Worm (Caenorhabditis elegans) whole organism, L4 larva: ENCODE results near the gene sprr-2.

Source experiments
- D1046.2 ChIP-seq: fragments of 200-800 bp; sonication (Bioruptor generic); IDR thresholded peaks from 2 replicates; pipeline ENCODE4 v1.3.6; 2022; ENCODE audit warnings: missing genetic modification characterization, missing compliant biosample characterization
- F10B5.3 ChIP-seq: sonication (generic microtip); optimal IDR thresholded peaks from 2 replicates; lab custom pipeline; 2016; ENCODE audit warnings: mild to moderate bottlenecking, missing genetic modification characterization, missing compliant biosample characterization
- F44E2.7 ChIP-seq: fragments of 200-800 bp; sonication (Bioruptor generic); IDR thresholded peaks from 2 replicates; pipeline ENCODE4 v2.1.2; 2022; ENCODE audit warnings: missing genetic modification characterization, missing compliant biosample characterization
- F49E8.2 ChIP-seq: sonication (generic microtip); optimal IDR thresholded peaks from 2 replicates; lab custom pipeline; 2016; ENCODE audit warnings: missing compliant biosample characterization, mild to moderate bottlenecking, missing genetic modification characterization, borderline replicate concordance
- T26A8.4 ChIP-seq: fragments of 200-800 bp; sonication (Bioruptor generic); IDR thresholded peaks from 2 replicates; pipeline ENCODE4 v1.3.6; 2022; ENCODE audit warnings: missing genetic modification characterization, missing compliant biosample characterization
- Y105C5A.15 ChIP-seq: fragments of 200-800 bp; sonication (Bioruptor generic); IDR thresholded peaks from 2 replicates; pipeline ENCODE4 v1.3.6; 2022; ENCODE audit warnings: missing genetic modification characterization, missing compliant biosample characterization
- Y75B8A.6 ChIP-seq: fragments of 200-800 bp; sonication (Bioruptor generic); IDR thresholded peaks from 2 replicates; pipeline ENCODE4 v1.3.6; 2022; ENCODE audit warnings: missing genetic modification reagents, missing genetic modification characterization, missing compliant biosample characterization
- ZK546.5 ChIP-seq, 2 experiments: sonication (generic microtip); optimal IDR thresholded peaks; 2 replicates each; lab custom pipeline; 2017; ENCODE audit warnings: missing biosample characterization in 2 of 2, missing genetic modification characterization in 2 of 2
- aha-1 ChIP-seq: fragments of 150-350 bp; peaks from one replicate; lab custom pipeline; 2014; ENCODE audit warnings: missing biosample characterization, missing genetic modification characterization
- arid-1 ChIP-seq: fragments of 200-800 bp; sonication (Bioruptor generic); conservative IDR thresholded peaks from 2 replicates; pipeline ENCODE4 v1.3.6; 2022; ENCODE audit warnings: missing genetic modification reagents, missing genetic modification characterization, missing compliant biosample characterization
- attf-4 ChIP-seq: sonication (generic microtip); optimal IDR thresholded peaks from 3 replicates; lab custom pipeline; 2017; ENCODE audit warnings: missing biosample characterization, missing genetic modification characterization
- ceh-32 ChIP-seq: sonication (generic microtip); optimal IDR thresholded peaks from 2 replicates; lab custom pipeline; 2016; ENCODE audit warnings: mild to moderate bottlenecking, missing genetic modification characterization, missing compliant biosample characterization; ENCODE audit not compliant: poor library complexity
- ceh-44 ChIP-seq: fragments of 200-800 bp; sonication (Bioruptor generic); IDR thresholded peaks from 2 replicates; pipeline ENCODE4 v1.3.6; 2022; ENCODE audit warnings: missing genetic modification reagents, missing genetic modification characterization, missing compliant biosample characterization
- cey-2 ChIP-seq: sonication (generic microtip); optimal IDR thresholded peaks from 3 replicates; lab custom pipeline; 2017; ENCODE audit warnings: missing genetic modification characterization, mild to moderate bottlenecking, missing compliant biosample characterization, antibody characterized with exemption, borderline replicate concordance; ENCODE audit not compliant: insufficient read depth
- daf-16 ChIP-seq, 3 experiments: sonication (generic microtip); optimal IDR thresholded peaks; 2 replicates each; lab custom pipeline; 2016 to 2017; ENCODE audit warnings: missing genetic modification characterization in 3 of 3, missing genetic modification reagents in 3 of 3, mild to moderate bottlenecking in 2 of 3, missing compliant biosample characterization in 2 of 3, missing biosample characterization in 1 of 3, moderate library complexity in 1 of 3
- daf-8 ChIP-seq: fragments of 200-800 bp; sonication (Bioruptor generic); IDR thresholded peaks from 2 replicates; pipeline ENCODE4 v1.3.6; 2022; ENCODE audit warnings: missing genetic modification characterization, missing compliant biosample characterization
- dmd-6 ChIP-seq: fragments of 200-800 bp; sonication (Bioruptor generic); IDR thresholded peaks from 2 replicates; pipeline ENCODE4 v1.3.6; 2022; ENCODE audit warnings: missing genetic modification reagents, missing genetic modification characterization, missing compliant biosample characterization
- dve-1 ChIP-seq: sonication (generic microtip); optimal IDR thresholded peaks from 2 replicates; lab custom pipeline; 2017; ENCODE audit warnings: antibody characterized with exemption, mild to moderate bottlenecking, missing genetic modification characterization, missing compliant biosample characterization; ENCODE audit not compliant: insufficient read depth
- hif-1 ChIP-seq, 2 experiments: sonication (generic microtip); optimal IDR thresholded peaks; 2 replicates each; lab custom pipeline; 2016 to 2017; ENCODE audit warnings: missing compliant biosample characterization in 2 of 2, missing genetic modification characterization in 2 of 2, missing genetic modification reagents in 2 of 2, missing genotype in 2 of 2, mild to moderate bottlenecking in 1 of 2
- hlh-11 ChIP-seq: fragments of 200-800 bp; sonication (Bioruptor generic); optimal IDR thresholded peaks from 2 replicates; lab custom pipeline; 2018; ENCODE audit warnings: mild to moderate bottlenecking, missing genetic modification characterization, missing compliant biosample characterization
- hmg-1.1 ChIP-seq: fragments of 200-800 bp; sonication (Bioruptor generic); IDR thresholded peaks from 2 replicates; pipeline ENCODE4 v1.3.6; 2022; ENCODE audit warnings: missing genetic modification reagents, missing genetic modification characterization, missing compliant biosample characterization
- lim-7 ChIP-seq: fragments of 200-800 bp; sonication (Bioruptor generic); IDR thresholded peaks from 2 replicates; pipeline ENCODE4 v1.3.6; 2022; ENCODE audit warnings: missing genetic modification characterization, missing compliant biosample characterization
- lin-1 ChIP-seq: fragments of 200-800 bp; sonication (Bioruptor generic); IDR thresholded peaks from 2 replicates; pipeline ENCODE4 v1.3.6; 2022; ENCODE audit warnings: missing genetic modification reagents, missing genetic modification characterization, missing compliant biosample characterization
- lin-29 ChIP-seq: fragments of 200-800 bp; sonication (Bioruptor generic); IDR thresholded peaks from 2 replicates; pipeline ENCODE4 v1.3.6; 2022; ENCODE audit warnings: missing genetic modification reagents, missing genetic modification characterization, missing compliant biosample characterization
- lsy-2 ChIP-seq, 2 experiments: fragments of 150-350 bp in 1 of 2; sonication (generic microtip) in 1 of 2; optimal IDR thresholded peaks; 2 replicates each; lab custom pipeline; 2014 to 2017; ENCODE audit warnings: missing biosample characterization in 2 of 2, missing genetic modification characterization in 2 of 2
- mdl-1 ChIP-seq, 2 experiments: fragments of 150-350 bp in 1 of 2; sonication (generic microtip) in 1 of 2; optimal IDR thresholded peaks; 2 replicates each; lab custom pipeline; 2014 to 2017; ENCODE audit warnings: missing biosample characterization in 2 of 2, missing genetic modification characterization in 2 of 2
- mes-2 ChIP-seq: sonication (generic microtip); optimal IDR thresholded peaks from 2 replicates; lab custom pipeline; 2016; ENCODE audit warnings: missing genotype, mild to moderate bottlenecking, missing genetic modification characterization, missing compliant biosample characterization; ENCODE audit not compliant: poor library complexity, severe bottlenecking
- nhr-102 ChIP-seq: sonication (generic microtip); optimal IDR thresholded peaks from 2 replicates; lab custom pipeline; 2016; ENCODE audit warnings: mild to moderate bottlenecking, missing genetic modification characterization, moderate library complexity, missing compliant biosample characterization
- nhr-28 ChIP-seq: fragments of 150-350 bp; optimal IDR thresholded peaks from 2 replicates; lab custom pipeline; 2014; ENCODE audit warnings: missing biosample characterization, missing genetic modification characterization
- nhr-48 ChIP-seq: sonication (generic microtip); optimal IDR thresholded peaks from 2 replicates; lab custom pipeline; 2016; ENCODE audit warnings: mild to moderate bottlenecking, missing genetic modification characterization, missing compliant biosample characterization
- nhr-6 ChIP-seq: fragments of 150-350 bp; optimal IDR thresholded peaks from 2 replicates; lab custom pipeline; 2014; ENCODE audit warnings: missing biosample characterization, missing genetic modification characterization
- php-3 ChIP-seq: fragments of 200-800 bp; sonication (Bioruptor generic); IDR thresholded peaks from 2 replicates; pipeline ENCODE4 v1.3.6; 2022; ENCODE audit warnings: missing genetic modification reagents, missing genetic modification characterization, missing compliant biosample characterization
- pqm-1 ChIP-seq: sonication (generic microtip); optimal IDR thresholded peaks from 2 replicates; lab custom pipeline; 2017; ENCODE audit warnings: missing biosample characterization, missing genetic modification characterization
- rbr-2 ChIP-seq: sonication (generic microtip); optimal IDR thresholded peaks from 2 replicates; lab custom pipeline; 2016; ENCODE audit warnings: missing genotype, missing genetic modification characterization, missing compliant biosample characterization
- saeg-2 ChIP-seq: fragments of 200-800 bp; sonication (Bioruptor generic); IDR thresholded peaks from 2 replicates; pipeline ENCODE4 v1.3.6; 2022; ENCODE audit warnings: missing genetic modification reagents, missing genetic modification characterization, missing compliant biosample characterization
- set-16 ChIP-seq: fragments of 200-800 bp; sonication (Bioruptor generic); IDR thresholded peaks from 2 replicates; pipeline ENCODE4 v1.3.6; 2022; ENCODE audit warnings: missing genetic modification reagents, missing genetic modification characterization, missing compliant biosample characterization
- skn-1 ChIP-seq: fragments of 150-350 bp; optimal IDR thresholded peaks from 2 replicates; lab custom pipeline; 2014; ENCODE audit warnings: missing biosample characterization, missing genetic modification characterization
- spr-1 ChIP-seq: sonication (generic microtip); optimal IDR thresholded peaks from 2 replicates; lab custom pipeline; 2016; ENCODE audit warnings: mild to moderate bottlenecking, missing genetic modification characterization, missing compliant biosample characterization
- tra-1 ChIP-seq: fragments of 200-800 bp; sonication (Bioruptor generic); IDR thresholded peaks from 2 replicates; pipeline ENCODE4 v1.3.6; 2022; ENCODE audit warnings: missing genetic modification reagents, missing genetic modification characterization, missing compliant biosample characterization
- unc-62 ChIP-seq, 3 experiments: fragments of 150-350 bp in 1 of 3; sonication (generic microtip); optimal IDR thresholded peaks in 2 of 3; peaks in 1 of 3; 1 replicate in 1 of 3; 2 replicates in 2 of 3; lab custom pipeline; 2014 to 2017; ENCODE audit warnings: missing biosample characterization in 3 of 3, missing genetic modification characterization in 3 of 3, missing genetic modification reagents in 3 of 3, missing genotype in 1 of 3
- vab-7 ChIP-seq: fragments of 200-800 bp; sonication (Bioruptor generic); IDR thresholded peaks from 2 replicates; pipeline ENCODE4 v1.3.6; 2022; ENCODE audit warnings: missing genetic modification reagents, missing genetic modification characterization, missing compliant biosample characterization
- zfp-3 ChIP-seq: fragments of 200-800 bp; sonication (Bioruptor generic); conservative IDR thresholded peaks from 2 replicates; pipeline ENCODE4 v1.3.6; 2022; ENCODE audit warnings: missing genetic modification reagents, missing genetic modification characterization, missing compliant biosample characterization
- ztf-7 ChIP-seq: fragments of 150-350 bp; optimal IDR thresholded peaks from 2 replicates; lab custom pipeline; 2014; ENCODE audit warnings: missing biosample characterization, missing genetic modification characterization

The sprr-2 gene

ce11 chrX:14793198-14793747 is at the start of gene sprr-2:
TSS of gene sprr-2 (plus strand) at chrX:14793445.
- no peak for TF ChIP-seq Y75B8A.6 (GFP tag; lab: Robert Waterston, UW)
- TF ChIP-seq lim-7 (GFP tag; lab: Robert Waterston, UW), result 0 out of 2 replicates have a peak, but pooled peaks have one; percentile 36
- TF ChIP-seq aha-1 (tag; lab: Kevin White, UChicago), result peak; percentile 38
- no peak for TF ChIP-seq daf-8 (GFP tag; lab: Robert Waterston, UW)
- no peak for TF ChIP-seq ceh-32
- TF ChIP-seq tra-1 (GFP tag; lab: Robert Waterston, UW), result 0 out of 2 replicates have a peak, but pooled peaks have one; percentile 30
- TF ChIP-seq nhr-48, result peak; percentile 42
- 0 out of 2 replicates have a peak, but pooled peaks have one; percentile 9 for TF ChIP-seq lin-29 (GFP tag; lab: Robert Waterston, UW)
- 0 out of 2 replicates have a peak, but pooled peaks have one; percentile 12 for TF ChIP-seq saeg-2 (GFP tag; lab: Robert Waterston, UW)

ce11 chrX:14743780-14744179 is 49.5 kb upstream of the sprr-2 start, which contains the start of gene C05G5.7:
TSS of gene C05G5.7 (minus strand) at chrX:14743780.
- TF ChIP-seq dve-1 (no peak), lim-7 (GFP tag; lab: Robert Waterston, UW) (no peak), unc-62 (GFP tag; optimal IDR thresholded peaks at IDR 0.05 in 1 of 2; lab: Kevin White, UChicago) (peak in 1 of 2 experiments; percentile 97), unc-62 (tag; optimal IDR thresholded peaks at IDR 0.05; lab: Kevin White, UChicago) (no peak)

- peak in 1 of 2 experiments; percentile 39 for TF ChIP-seq daf-16 (GFP tag; optimal IDR thresholded peaks at IDR 0.05; lab: Kevin White, UChicago)
- TF ChIP-seq daf-16 (tag; optimal IDR thresholded peaks at IDR 0.05; lab: Kevin White, UChicago), result peak; percentile 82
- TF ChIP-seq F10B5.3 (tag; lab: Kevin White, UChicago), result no peak
- TF ChIP-seq ceh-32, result peak; percentile 8
- TF ChIP-seq nhr-48, result peak; percentile 41
- TF ChIP-seq ZK546.5 (tag; optimal IDR thresholded peaks at IDR 0.05; lab: Kevin White, UChicago), result no peak
- TF ChIP-seq hlh-11 (tag; lab: Kevin White, UChicago), result peak; percentile 84
- TF ChIP-seq dve-1, result peak; percentile 21
- peak; percentile 45 for TF ChIP-seq spr-1 (tag; lab: Kevin White, UChicago)
- TF ChIP-seq Y105C5A.15, result no peak
- TF ChIP-seq rbr-2, result peak; percentile 36
- TF ChIP-seq mes-2 (tag; lab: Kevin White, UChicago), result peak; percentile 6
- no peak for TF ChIP-seq zfp-3 (GFP tag; lab: Robert Waterston, UW)
- TF ChIP-seq hmg-1.1, result peak; percentile 60; the same call in 1 of the 2 replicates
- TF ChIP-seq lsy-2 (tag; optimal IDR thresholded peaks at IDR 0.05; lab: Kevin White, UChicago), result peak in 1 of 2 experiments; percentile 3
- TF ChIP-seq dmd-6 (GFP tag; lab: Robert Waterston, UW), result 0 out of 2 replicates have a peak, but pooled peaks have one; percentile 20
- TF ChIP-seq T26A8.4 (GFP tag; lab: Robert Waterston, UW), result peak; percentile 49; the same call in 1 of the 2 replicates
- peak in 1 of 2 experiments; percentile 56 for TF ChIP-seq hif-1 (tag; optimal IDR thresholded peaks at IDR 0.05; lab: Kevin White, UChicago)
- TF ChIP-seq arid-1 (GFP tag; lab: Robert Waterston, UW), result peak; percentile 43; the same call in 1 of the 2 replicates
- peak in 1 of 2 experiments; percentile 40 for TF ChIP-seq mdl-1 (tag; optimal IDR thresholded peaks at IDR 0.05; lab: Kevin White, UChicago)
- TF ChIP-seq D1046.2 (GFP tag; lab: Robert Waterston, UW), result peak; percentile 50; the same call in 1 of the 2 replicates
- no peak for TF ChIP-seq ceh-44 (GFP tag; lab: Robert Waterston, UW)
- peak; percentile 70 for TF ChIP-seq php-3 (GFP tag; lab: Robert Waterston, UW)
- no peak for TF ChIP-seq lin-1
- TF ChIP-seq ztf-7, result peak; percentile 11
- no peak for TF ChIP-seq F49E8.2 (tag; lab: Kevin White, UChicago)
- 0 out of 2 replicates have a peak, but pooled peaks have one; percentile 46 for TF ChIP-seq F44E2.7 (GFP tag; lab: Robert Waterston, UW)
- no peak for TF ChIP-seq nhr-6 (tag; lab: Kevin White, UChicago)
- TF ChIP-seq nhr-28 (tag; lab: Kevin White, UChicago), result peak; percentile 11
- TF ChIP-seq nhr-102 (tag; lab: Kevin White, UChicago), result no peak
- peak; percentile 24 for TF ChIP-seq aha-1 (tag; lab: Kevin White, UChicago)
- peak; percentile 94 for TF ChIP-seq set-16 (GFP tag; lab: Robert Waterston, UW)
- TF ChIP-seq vab-7 (GFP tag; lab: Robert Waterston, UW), result no peak
- TF ChIP-seq attf-4, result no peak
- TF ChIP-seq pqm-1 (tag; lab: Kevin White, UChicago), result peak; percentile 22
- no peak for TF ChIP-seq skn-1 (tag; lab: Kevin White, UChicago)
- no peak for TF ChIP-seq cey-2 (tag; lab: Kevin White, UChicago)
- TF ChIP-seq, all 104 proteins: peak for 23
Observed at ce11 chrX:14744496-14744895, 48.7 kb upstream of the sprr-2 start.
